Fruit fly (Drosophila melanogaster) whole organism, prepupa: ENCODE data around the gene CG31875.

Source experiments
- Blimp-1 ChIP-seq: fragments of 200-800 bp; sonication (Bioruptor generic); optimal IDR thresholded peaks from 3 replicates; lab custom pipeline; 2017; ENCODE audit warnings: missing biosample characterization, missing genetic modification characterization, mild to moderate bottlenecking, moderate library complexity, missing genetic modification reagents
- CG10631 ChIP-seq: fragments of 200-800 bp; sonication (Bioruptor generic); optimal IDR thresholded peaks from 2 replicates; lab custom pipeline; 2016; ENCODE audit warnings: missing biosample characterization, missing genetic modification characterization
- CG10669 ChIP-seq: fragments of 200-800 bp; sonication (Bioruptor generic); optimal IDR thresholded peaks from 3 replicates; lab custom pipeline; 2018; ENCODE audit warnings: missing biosample characterization, mild to moderate bottlenecking, missing genetic modification characterization, moderate library complexity
- CG11762 ChIP-seq: fragments of 200-800 bp; sonication (Bioruptor generic); optimal IDR thresholded peaks from 3 replicates; lab custom pipeline; 2016; ENCODE audit warnings: missing biosample characterization, missing genetic modification characterization; ENCODE audit not compliant: insufficient read depth
- CG11902 ChIP-seq: fragments of 200-800 bp; sonication (Bioruptor generic); optimal IDR thresholded peaks from 3 replicates; lab custom pipeline; 2016; ENCODE audit warnings: missing biosample characterization, missing genetic modification characterization
- CG1621 ChIP-seq: fragments of 200-800 bp; sonication (Bioruptor generic); optimal IDR thresholded peaks from 3 replicates; lab custom pipeline; 2018; ENCODE audit warnings: missing biosample characterization, mild to moderate bottlenecking, missing genetic modification characterization
- CG16779 ChIP-seq: fragments of 200-800 bp; sonication (Bioruptor generic); optimal IDR thresholded peaks from 3 replicates; lab custom pipeline; 2017; ENCODE audit warnings: missing biosample characterization, mild to moderate bottlenecking, missing genetic modification characterization
- CG32006 ChIP-seq: fragments of 200-800 bp; sonication (Bioruptor generic); optimal IDR thresholded peaks from 3 replicates; lab custom pipeline; 2017; ENCODE audit warnings: missing biosample characterization, mild to moderate bottlenecking, missing genetic modification characterization
- CG34406 ChIP-seq: fragments of 200-800 bp; sonication (Bioruptor generic); optimal IDR thresholded peaks from 3 replicates; lab custom pipeline; 2016; ENCODE audit warnings: missing biosample characterization, missing genetic modification characterization
- CG6163 ChIP-seq: fragments of 200-800 bp; sonication (Bioruptor generic); IDR thresholded peaks from 3 replicates; pipeline ENCODE4 v1.3.6; 2022; ENCODE audit warnings: missing biosample characterization, missing genetic modification characterization
- CG6276 ChIP-seq: fragments of 200-800 bp; sonication (Bioruptor generic); optimal IDR thresholded peaks from 2 replicates; lab custom pipeline; 2017; ENCODE audit warnings: missing biosample characterization, mild to moderate bottlenecking, missing genetic modification characterization
- CG6792 ChIP-seq: fragments of 200-800 bp; sonication (Bioruptor generic); optimal IDR thresholded peaks from 3 replicates; lab custom pipeline; 2016; ENCODE audit warnings: missing biosample characterization, missing genetic modification characterization
- CG6808 ChIP-seq: fragments of 200-800 bp; sonication (Bioruptor generic); optimal IDR thresholded peaks from 3 replicates; lab custom pipeline; 2017; ENCODE audit warnings: missing biosample characterization, missing genetic modification characterization, mild to moderate bottlenecking, moderate library complexity, missing genetic modification reagents
- CG8119 ChIP-seq: fragments of 200-800 bp; sonication (Bioruptor generic); IDR thresholded peaks from 3 replicates; pipeline ENCODE4 v1.3.6; 2022; ENCODE audit warnings: missing biosample characterization, missing genetic modification characterization
- CG8319 ChIP-seq: fragments of 200-800 bp; sonication (Bioruptor generic); optimal IDR thresholded peaks from 3 replicates; lab custom pipeline; 2016; ENCODE audit warnings: missing biosample characterization, missing genetic modification characterization
- CG8632 ChIP-seq: fragments of 200-800 bp; sonication (Bioruptor generic); optimal IDR thresholded peaks from 3 replicates; lab custom pipeline; 2016; ENCODE audit warnings: missing biosample characterization, missing genetic modification characterization
- CG9139 ChIP-seq: fragments of 200-800 bp; sonication (Bioruptor generic); optimal IDR thresholded peaks from 3 replicates; lab custom pipeline; 2017; ENCODE audit warnings: missing biosample characterization, mild to moderate bottlenecking, missing genetic modification characterization
- Eip75B ChIP-seq: fragments of 200-800 bp; sonication (Bioruptor generic); optimal IDR thresholded peaks from 3 replicates; lab custom pipeline; 2016; ENCODE audit warnings: missing biosample characterization, missing genetic modification characterization
- Eip78C ChIP-seq: fragments of 200-800 bp; sonication (Bioruptor generic); peaks from one replicate; lab custom pipeline; 2016; ENCODE audit warnings: missing biosample characterization, missing genetic modification characterization
- Eip93F ChIP-seq: fragments of 200-800 bp; sonication (Bioruptor generic); optimal IDR thresholded peaks from 2 replicates; lab custom pipeline; 2016; ENCODE audit warnings: missing biosample characterization, mild to moderate bottlenecking, missing genetic modification characterization
- Ets21C ChIP-seq: fragments of 200-800 bp; sonication (Bioruptor generic); optimal IDR thresholded peaks from 3 replicates; lab custom pipeline; 2016; ENCODE audit warnings: missing biosample characterization, missing genetic modification characterization
- Ets96B ChIP-seq: fragments of 200-800 bp; optimal IDR thresholded peaks from 2 replicates; lab custom pipeline; 2019; ENCODE audit warnings: missing biosample characterization, mild to moderate bottlenecking, missing genetic modification characterization, moderate library complexity
- Gug ChIP-seq: fragments of 200-800 bp; sonication (Bioruptor generic); IDR thresholded peaks from 2 replicates; pipeline ENCODE4 v1.3.6; 2022; ENCODE audit warnings: missing biosample characterization, missing genetic modification characterization
- Hr38 ChIP-seq: sonication (Bioruptor generic); optimal IDR thresholded peaks from 2 replicates; lab custom pipeline; 2016; ENCODE audit warnings: missing biosample characterization, missing genetic modification characterization
- Hr39 ChIP-seq: fragments of 200-800 bp; sonication (Bioruptor generic); optimal IDR thresholded peaks from 2 replicates; lab custom pipeline; 2016; ENCODE audit warnings: missing biosample characterization, missing genetic modification characterization
- Hr4 ChIP-seq: fragments of 200-800 bp; sonication (Bioruptor generic); optimal IDR thresholded peaks from 3 replicates; lab custom pipeline; 2016; ENCODE audit warnings: missing biosample characterization, missing genetic modification characterization
- Met ChIP-seq: fragments of 200-800 bp; sonication (Bioruptor generic); optimal IDR thresholded peaks from 3 replicates; lab custom pipeline; 2016; ENCODE audit warnings: missing biosample characterization, missing genetic modification characterization
- OdsH ChIP-seq: fragments of 200-800 bp; sonication (Bioruptor generic); optimal IDR thresholded peaks from 3 replicates; lab custom pipeline; 2016; ENCODE audit warnings: missing biosample characterization, missing genetic modification characterization
- Smox ChIP-seq: fragments of 200-800 bp; sonication (Bioruptor generic); optimal IDR thresholded peaks from 3 replicates; lab custom pipeline; 2016; ENCODE audit warnings: missing biosample characterization, missing genetic modification characterization
- Sox102F ChIP-seq: fragments of 200-800 bp; sonication (Bioruptor generic); optimal IDR thresholded peaks from 2 replicates; lab custom pipeline; 2016; ENCODE audit warnings: missing biosample characterization, mild to moderate bottlenecking, missing genetic modification characterization
- Sox14 ChIP-seq: fragments of 200-800 bp; sonication (Bioruptor generic); optimal IDR thresholded peaks from 3 replicates; lab custom pipeline; 2016; ENCODE audit warnings: missing biosample characterization, missing genetic modification characterization
- Sox15 ChIP-seq: fragments of 200-800 bp; sonication (Bioruptor generic); optimal IDR thresholded peaks from 3 replicates; lab custom pipeline; 2016; ENCODE audit warnings: missing biosample characterization, missing genetic modification characterization
- cyc ChIP-seq: fragments of 200-800 bp; sonication (Bioruptor generic); optimal IDR thresholded peaks from 3 replicates; lab custom pipeline; 2016; ENCODE audit warnings: missing biosample characterization, missing genetic modification characterization
- dac ChIP-seq: fragments of 200-800 bp; sonication (Bioruptor generic); optimal IDR thresholded peaks from 2 replicates; lab custom pipeline; 2017; ENCODE audit warnings: missing biosample characterization, mild to moderate bottlenecking, missing genetic modification characterization
- dsx ChIP-seq: fragments of 200-800 bp; optimal IDR thresholded peaks from 3 replicates; lab custom pipeline; 2019; ENCODE audit warnings: missing biosample characterization, mild to moderate bottlenecking, missing genetic modification characterization, moderate library complexity; ENCODE audit not compliant: poor library complexity, severe bottlenecking
- eg ChIP-seq: fragments of 200-800 bp; sonication (Bioruptor generic); IDR thresholded peaks from 3 replicates; pipeline ENCODE4 v1.3.6; 2022; ENCODE audit warnings: missing biosample characterization, missing genetic modification characterization
- esn ChIP-seq: fragments of 200-800 bp; sonication (Bioruptor generic); optimal IDR thresholded peaks from 2 replicates; lab custom pipeline; 2016; ENCODE audit warnings: missing biosample characterization, mild to moderate bottlenecking, missing genetic modification characterization, moderate library complexity
- fd59A ChIP-seq: fragments of 200-800 bp; sonication (Bioruptor generic); optimal IDR thresholded peaks from 2 replicates; lab custom pipeline; 2017; ENCODE audit warnings: missing biosample characterization, mild to moderate bottlenecking, missing genetic modification characterization, missing genetic modification reagents
- fd85E ChIP-seq: fragments of 200-800 bp; sonication (Bioruptor generic); optimal IDR thresholded peaks from 3 replicates; lab custom pipeline; 2016; ENCODE audit warnings: missing biosample characterization, missing genetic modification characterization
- lz ChIP-seq: fragments of 200-800 bp; sonication (Bioruptor generic); optimal IDR thresholded peaks from 3 replicates; lab custom pipeline; 2016; ENCODE audit warnings: missing biosample characterization, missing genetic modification characterization
- pdm3 ChIP-seq: fragments of 200-800 bp; sonication (Bioruptor generic); optimal IDR thresholded peaks from 3 replicates; lab custom pipeline; 2016; ENCODE audit warnings: missing biosample characterization, missing genetic modification characterization
- spab ChIP-seq: fragments of 200-800 bp; sonication (Bioruptor generic); optimal IDR thresholded peaks from 2 replicates; lab custom pipeline; 2017; ENCODE audit warnings: missing biosample characterization, mild to moderate bottlenecking, missing genetic modification characterization, missing genetic modification reagents
- topi ChIP-seq: fragments of 200-800 bp; sonication (Bioruptor generic); optimal IDR thresholded peaks from 3 replicates; lab custom pipeline; 2016; ENCODE audit warnings: missing biosample characterization, missing genetic modification characterization
- vri ChIP-seq: fragments of 200-800 bp; sonication (Bioruptor generic); optimal IDR thresholded peaks from 3 replicates; lab custom pipeline; 2016; ENCODE audit warnings: missing biosample characterization, mild to moderate bottlenecking, missing genetic modification characterization

CG31875 gene

dm6 chr2L:10002408-10003358, at the start of gene CG31875, which contains the start of gene SoYb:
Gene CG31875, minus strand, starts transcription at chr2L:10002736.
Gene SoYb, minus strand, starts transcription at chr2L:10002736.
- TF ChIP-seq Hr39 (GFP tag; lab: Kevin White, UChicago) (no peak), Eip78C (GFP tag; lab: Kevin White, UChicago) (peak; percentile 21)

dm6 chr2L:10049280-10049679, 46.7 kb upstream of the CG31875 start, which contains the start of gene CG33301:
Gene CG33301, plus strand, starts transcription at chr2L:10049580.
- TF ChIP-seq CG9139 (GFP tag; lab: Kevin White, UChicago) (no peak), vri (GFP tag; lab: Kevin White, UChicago) (peak; percentile 14)
- TF ChIP-seq, all 60 proteins: peak for 1

dm6 chr2L:10035786-10036364, 33.3 kb upstream of the CG31875 start:
- TF ChIP-seq CG9139 (GFP tag; lab: Kevin White, UChicago) (no peak), CG16779 (tag; lab: Kevin White, UChicago) (no peak), CG10631 (GFP tag; lab: Kevin White, UChicago) (peak; percentile 33), Smox (no peak), Met (GFP tag; lab: Kevin White, UChicago) (no peak), fd59A (GFP tag; lab: Kevin White, UChicago) (peak; percentile 10), CG32006 (GFP tag; lab: Kevin White, UChicago) (peak; percentile 58), dsx (GFP tag; lab: Kevin White, UChicago) (no peak), eg (peak; percentile 53; the same call in 2 of the 3 replicates), CG6792 (peak; percentile 17), Sox15 (GFP tag; lab: Kevin White, UChicago) (no peak), CG6163 (peak; percentile 46; the same call in 1 of the 3 replicates), CG10669 (peak; percentile 42), fd85E (GFP tag; lab: Kevin White, UChicago) (no peak), Gug (no peak), topi (GFP tag; lab: Kevin White, UChicago) (no peak), Eip75B (GFP tag; lab: Kevin White, UChicago) (peak; percentile 18), Hr4 (GFP tag; lab: Kevin White, UChicago) (peak; percentile 63), CG11902 (no peak), dac (GFP tag; lab: Kevin White, UChicago) (peak; percentile 10), OdsH (GFP tag; lab: Kevin White, UChicago) (peak; percentile 48), CG6808 (GFP tag; lab: Kevin White, UChicago) (peak; percentile 27), Hr39 (GFP tag; lab: Kevin White, UChicago) (no peak), Eip93F (no peak), Sox14 (GFP tag; lab: Kevin White, UChicago) (peak; percentile 3), Hr38 (GFP tag; lab: Kevin White, UChicago) (no peak), Sox102F (GFP tag; lab: Kevin White, UChicago) (no peak), CG6276 (peak; percentile 36), Ets96B (peak; percentile 6), CG1621 (tag; lab: Kevin White, UChicago) (peak; percentile 35), pdm3 (peak; percentile 45), Blimp-1 (GFP tag; lab: Kevin White, UChicago) (peak; percentile 61), CG8319 (no peak), CG8632 (GFP tag; lab: Kevin White, UChicago) (peak; percentile 52), vri (GFP tag; lab: Kevin White, UChicago) (peak; percentile 16), lz (GFP tag; lab: Kevin White, UChicago) (no peak), Ets21C (no peak), spab (GFP tag; lab: Kevin White, UChicago) (no peak), CG8119 (GFP tag; lab: Robert Waterston, UW) (peak; percentile 68), esn (GFP tag; lab: Kevin White, UChicago) (no peak), Eip78C (GFP tag; lab: Kevin White, UChicago) (peak; percentile 86), cyc (GFP tag; lab: Kevin White, UChicago) (no peak), CG34406 (GFP tag; lab: Kevin White, UChicago) (peak; percentile 37), CG11762 (no peak)
